Worm (Caenorhabditis elegans) whole organism, L4/young adult: Measurements from ENCODE around the gene ttr-59.

ENCODE experiments used
- W03F9.2 ChIP-seq: fragments of 150-350 bp; optimal IDR thresholded peaks from 2 replicates; lab custom pipeline; 2014; ENCODE audit warnings: missing biosample characterization, missing genetic modification characterization
- him-1 ChIP-seq: sonication (generic microtip); optimal IDR thresholded peaks from 2 replicates; lab custom pipeline; 2016; ENCODE audit warnings: missing genotype, missing genetic modification reagents, missing genetic modification characterization, missing compliant biosample characterization

- no peak for TF ChIP-seq W03F9.2
- TF ChIP-seq him-1, result no peak
Observed at ce11 chrX:7328065-7328564, 1.5 kb upstream of the ttr-59 start.
